Worm (Caenorhabditis elegans) whole organism, L1 larva: ENCODE results near the gene cri-2.

ENCODE experiments used
- C16A3.4 ChIP-seq: fragments of 150-350 bp; optimal IDR thresholded peaks from 2 replicates; lab custom pipeline; 2014; ENCODE audit warnings: missing biosample characterization, missing genetic modification characterization
- Y116A8C.19 ChIP-seq: sonication (generic microtip); optimal IDR thresholded peaks from 2 replicates; lab custom pipeline; 2016; ENCODE audit warnings: missing compliant biosample characterization, missing genetic modification characterization, borderline replicate concordance
- alr-1 ChIP-seq: fragments of 200-800 bp; sonication (Bioruptor generic); optimal IDR thresholded peaks from 2 replicates; lab custom pipeline; 2018; ENCODE audit warnings: borderline replicate concordance, mild to moderate bottlenecking, missing genetic modification characterization, missing compliant biosample characterization
- ama-1 ChIP-seq: fragments of 150-350 bp; optimal IDR thresholded peaks from 2 replicates; lab custom pipeline; 2014
- ceh-63 ChIP-seq: fragments of 200-800 bp; sonication (Bioruptor generic); optimal IDR thresholded peaks from 2 replicates; lab custom pipeline; 2018; ENCODE audit warnings: mild to moderate bottlenecking, missing genetic modification characterization, missing compliant biosample characterization
- dpl-1 ChIP-seq, 3 experiments: fragments of 150-350 bp in 2 of 3; sonication (generic microtip) in 1 of 3; optimal IDR thresholded peaks; 2 replicates each; lab custom pipeline; 2014 to 2017; ENCODE audit warnings: missing biosample characterization in 3 of 3, missing genetic modification characterization in 3 of 3, missing genetic modification reagents in 3 of 3
- efl-1 ChIP-seq, 4 experiments: fragments of 150-350 bp; optimal IDR thresholded peaks in 3 of 4; peaks in 1 of 4; 1 replicate in 1 of 4; 2 replicates in 3 of 4; lab custom pipeline; 2014; ENCODE audit warnings: missing biosample characterization in 2 of 4, missing genetic modification characterization in 2 of 4, missing genetic modification reagents in 2 of 4
- egl-13 ChIP-seq: sonication (generic microtip); optimal IDR thresholded peaks from 2 replicates; lab custom pipeline; 2016; ENCODE audit warnings: missing genotype, missing genetic modification reagents, missing genetic modification characterization, missing compliant biosample characterization
- egl-27 ChIP-seq, 2 experiments: fragments of 150-350 bp in 1 of 2; sonication (generic microtip); optimal IDR thresholded peaks; 3 replicates each; lab custom pipeline; 2017 to 2018; ENCODE audit warnings: missing biosample characterization in 2 of 2, missing genetic modification characterization in 2 of 2, missing genetic modification reagents in 2 of 2
- ets-5 ChIP-seq: fragments of 200-800 bp; sonication (Bioruptor generic); IDR thresholded peaks from 2 replicates; pipeline ENCODE4 v1.3.6; 2022; ENCODE audit warnings: missing genetic modification characterization, missing compliant biosample characterization
- fkh-4 ChIP-seq: sonication (generic microtip); optimal IDR thresholded peaks from 2 replicates; lab custom pipeline; 2016; ENCODE audit warnings: missing compliant biosample characterization, missing genetic modification characterization, borderline replicate concordance
- grh-1 ChIP-seq: fragments of 200-800 bp; sonication (Bioruptor generic); IDR thresholded peaks from 2 replicates; pipeline ENCODE4 v1.3.6; 2022; ENCODE audit warnings: missing genetic modification reagents, missing genetic modification characterization, missing compliant biosample characterization
- hlh-4 ChIP-seq: sonication (generic microtip); optimal IDR thresholded peaks from 2 replicates; lab custom pipeline; 2016; ENCODE audit warnings: mild to moderate bottlenecking, missing genetic modification characterization, missing compliant biosample characterization
- hpl-2 ChIP-seq: fragments of 150-350 bp; optimal IDR thresholded peaks from 2 replicates; lab custom pipeline; 2014; ENCODE audit warnings: missing biosample characterization, missing genetic modification reagents, missing genetic modification characterization
- irx-1 ChIP-seq: sonication (generic microtip); optimal IDR thresholded peaks from 2 replicates; lab custom pipeline; 2016; ENCODE audit warnings: missing genetic modification characterization, missing compliant biosample characterization
- isw-1 ChIP-seq: fragments of 200-800 bp; sonication (Bioruptor generic); IDR thresholded peaks from 2 replicates; pipeline ENCODE4 v1.3.6; 2022; ENCODE audit warnings: missing genetic modification characterization, missing compliant biosample characterization
- lin-14 ChIP-seq: fragments of 200-800 bp; sonication (Bioruptor generic); optimal IDR thresholded peaks from 2 replicates; lab custom pipeline; 2018; ENCODE audit warnings: mild to moderate bottlenecking, missing genetic modification characterization, moderate library complexity, missing compliant biosample characterization
- lin-39 ChIP-seq: fragments of 150-350 bp; optimal IDR thresholded peaks from 2 replicates; lab custom pipeline; 2014; ENCODE audit warnings: missing biosample characterization, missing genetic modification reagents, missing genetic modification characterization
- lsy-2 ChIP-seq, 2 experiments: fragments of 150-350 bp; optimal IDR thresholded peaks; 2 replicates each; lab custom pipeline; 2014; ENCODE audit warnings: missing biosample characterization in 2 of 2, missing genetic modification characterization in 2 of 2
- mab-9 ChIP-seq: fragments of 200-800 bp; sonication (Bioruptor generic); IDR thresholded peaks from 2 replicates; pipeline ENCODE4 v1.3.6; 2022; ENCODE audit warnings: missing genetic modification reagents, missing genetic modification characterization, missing compliant biosample characterization
- mdl-1 ChIP-seq, 2 experiments: fragments of 150-350 bp; optimal IDR thresholded peaks; 2 replicates each; lab custom pipeline; 2014 to 2017; ENCODE audit warnings: missing biosample characterization in 2 of 2, missing genetic modification characterization in 2 of 2, inconsistent platforms in 1 of 2
- mep-1 ChIP-seq: fragments of 150-350 bp; optimal IDR thresholded peaks from 2 replicates; lab custom pipeline; 2014; ENCODE audit warnings: missing biosample characterization, missing genetic modification characterization
- nhr-19 ChIP-seq: fragments of 200-800 bp; sonication (Bioruptor generic); conservative IDR thresholded peaks from 2 replicates; pipeline ENCODE4 v1.3.6; 2022; ENCODE audit warnings: missing genetic modification characterization, missing compliant biosample characterization
- nhr-47 ChIP-seq: sonication (generic microtip); optimal IDR thresholded peaks from 2 replicates; lab custom pipeline; 2016; ENCODE audit warnings: mild to moderate bottlenecking, missing genetic modification characterization, moderate library complexity, missing compliant biosample characterization
- nhr-76 ChIP-seq: sonication (generic microtip); optimal IDR thresholded peaks from 2 replicates; lab custom pipeline; 2017; ENCODE audit warnings: missing biosample characterization, missing genetic modification characterization
- nhr-85 ChIP-seq: sonication (generic microtip); peaks from one replicate; lab custom pipeline; 2016; ENCODE audit warnings: missing genetic modification characterization, inconsistent platforms, missing compliant biosample characterization
- nhr-90 ChIP-seq: sonication (generic microtip); optimal IDR thresholded peaks from 2 replicates; lab custom pipeline; 2016; ENCODE audit warnings: mild to moderate bottlenecking, missing genetic modification characterization, missing compliant biosample characterization; ENCODE audit not compliant: poor library complexity
- pax-3 ChIP-seq: fragments of 200-800 bp; sonication (Bioruptor generic); optimal IDR thresholded peaks from 2 replicates; lab custom pipeline; 2018; ENCODE audit warnings: mild to moderate bottlenecking, missing genetic modification characterization, moderate library complexity, missing compliant biosample characterization
- pqm-1 ChIP-seq: sonication (generic microtip); optimal IDR thresholded peaks from 3 replicates; lab custom pipeline; 2017; ENCODE audit warnings: missing biosample characterization, missing genetic modification characterization
- skn-1 ChIP-seq: fragments of 150-350 bp; optimal IDR thresholded peaks from 2 replicates; lab custom pipeline; 2014; ENCODE audit warnings: missing biosample characterization, missing genetic modification characterization
- snu-23 ChIP-seq: sonication (generic microtip); optimal IDR thresholded peaks from 2 replicates; lab custom pipeline; 2016; ENCODE audit warnings: missing genetic modification characterization, missing compliant biosample characterization
- sox-4 ChIP-seq: sonication (generic microtip); optimal IDR thresholded peaks from 2 replicates; lab custom pipeline; 2016; ENCODE audit warnings: missing genetic modification characterization, missing compliant biosample characterization
- sptf-1 ChIP-seq: fragments of 150-350 bp; optimal IDR thresholded peaks from 2 replicates; lab custom pipeline; 2014; ENCODE audit warnings: missing biosample characterization, missing genetic modification characterization
- sup-37 ChIP-seq: fragments of 200-800 bp; sonication (Bioruptor generic); optimal IDR thresholded peaks from 2 replicates; lab custom pipeline; 2018; ENCODE audit warnings: mild to moderate bottlenecking, missing genetic modification characterization, missing compliant biosample characterization
- swsn-7 ChIP-seq: sonication (generic microtip); optimal IDR thresholded peaks from 2 replicates; lab custom pipeline; 2016; ENCODE audit warnings: missing genetic modification characterization, missing compliant biosample characterization
- tlp-1 ChIP-seq: fragments of 150-350 bp; optimal IDR thresholded peaks from 2 replicates; lab custom pipeline; 2014; ENCODE audit warnings: missing biosample characterization, missing genetic modification characterization
- unc-30 ChIP-seq: sonication (generic microtip); optimal IDR thresholded peaks from 2 replicates; lab custom pipeline; 2017; ENCODE audit warnings: missing biosample characterization, missing genetic modification characterization
- unc-62 ChIP-seq: fragments of 150-350 bp; optimal IDR thresholded peaks from 2 replicates; lab custom pipeline; 2014; ENCODE audit warnings: missing biosample characterization, missing genetic modification reagents, missing genetic modification characterization
- xbp-1 ChIP-seq: sonication (generic microtip); optimal IDR thresholded peaks from 2 replicates; lab custom pipeline; 2016; ENCODE audit warnings: missing genetic modification characterization, missing compliant biosample characterization

Gene cri-2

ce11 chrV:8183384-8183783 is 18.2 kb upstream of the cri-2 start, which contains the start of gene srp-8:
TSS of gene srp-8 (plus strand) at chrV:8183684.
- TF ChIP-seq nhr-90 (tag; lab: Kevin White, UChicago) (no peak), dpl-1 (GFP tag; optimal IDR thresholded peaks at IDR 0.05; lab: Kevin White, UChicago) (no peak), hlh-4 (tag; lab: Kevin White, UChicago) (no peak), sox-4 (tag; lab: Kevin White, UChicago) (no peak), sptf-1 (tag; lab: Kevin White, UChicago) (no peak), nhr-85 (tag; lab: Kevin White, UChicago) (no peak), tlp-1 (tag; lab: Kevin White, UChicago) (no peak), alr-1 (tag; lab: Kevin White, UChicago) (no peak), isw-1 (no peak), ets-5 (GFP tag; lab: Robert Waterston, UW) (no peak), nhr-76 (tag; lab: Kevin White, UChicago) (no peak), fkh-4 (no peak), swsn-7 (no peak), egl-27 (tag; optimal IDR thresholded peaks at IDR 0.05; lab: Kevin White, UChicago) (no peak), C16A3.4 (tag; lab: Kevin White, UChicago) (no peak), unc-62 (GFP tag; lab: Kevin White, UChicago) (no peak), ama-1 (lab: Kevin White, UChicago) (no peak), skn-1 (tag; lab: Kevin White, UChicago) (no peak), ceh-63 (GFP tag; lab: Kevin White, UChicago) (no peak), lsy-2 (tag; optimal IDR thresholded peaks at IDR 0.05; lab: Kevin White, UChicago) (no peak)

- TF ChIP-seq lin-39 (tag; lab: Kevin White, UChicago) = no peak
- TF ChIP-seq sup-37 (GFP tag; lab: Kevin White, UChicago) = no peak
Observed at ce11 chrV:8185737-8186136, 15.9 kb upstream of the cri-2 start, which contains the start of gene F20D6.2. TSS of gene F20D6.2 (plus strand) at chrV:8186037.

- TF ChIP-seq ama-1 (lab: Kevin White, UChicago) = no peak
- no peak for TF ChIP-seq lin-14 (GFP tag; lab: Kevin White, UChicago)
- no peak for TF ChIP-seq irx-1 (tag; lab: Kevin White, UChicago)
- TF ChIP-seq unc-62 (GFP tag; lab: Kevin White, UChicago) = no peak
- no peak for TF ChIP-seq dpl-1 (GFP tag; optimal IDR thresholded peaks at IDR 0.05; lab: Kevin White, UChicago)
- TF ChIP-seq Y116A8C.19 (tag; lab: Kevin White, UChicago) = no peak
- TF ChIP-seq nhr-19 (GFP tag; lab: Robert Waterston, UW) = no peak
- no peak for TF ChIP-seq mep-1 (tag; lab: Kevin White, UChicago)
- TF ChIP-seq xbp-1 (tag; lab: Kevin White, UChicago) = no peak
- no peak for TF ChIP-seq pqm-1
- TF ChIP-seq ceh-63 (GFP tag; lab: Kevin White, UChicago) = no peak
- TF ChIP-seq efl-1 (optimal IDR thresholded peaks at IDR 0.05; lab: Kevin White, UChicago) = no peak
- no peak for TF ChIP-seq efl-1 (GFP tag; optimal IDR thresholded peaks at IDR 0.05 in 1 of 2; lab: Kevin White, UChicago)
Observed at ce11 chrV:8188421-8188820, 13.2 kb upstream of the cri-2 start, which contains the start of gene F20D6.15. TSS of gene F20D6.15 (minus strand) at chrV:8188467.

- TF ChIP-seq nhr-47 (tag; lab: Kevin White, UChicago) = no peak
- TF ChIP-seq unc-30 = no peak
- TF ChIP-seq ceh-63 (GFP tag; lab: Kevin White, UChicago) = no peak
- no peak for TF ChIP-seq lin-39 (tag; lab: Kevin White, UChicago)
- TF ChIP-seq, all 84 proteins: peak for 0
Observed at ce11 chrV:8190016-8190415, 11.6 kb upstream of the cri-2 start, which contains the start of gene F20D6.12. TSS of gene F20D6.12 (minus strand) at chrV:8190116.

ce11 chrV:8190430-8190829 is 11.2 kb upstream of the cri-2 start, which contains the start of gene F20D6.1:
TSS of gene F20D6.1 (plus strand) at chrV:8190730.
- TF ChIP-seq C16A3.4 (tag; lab: Kevin White, UChicago) (no peak), grh-1 (no peak), skn-1 (tag; lab: Kevin White, UChicago) (no peak), hpl-2 (no peak), egl-13 (tag; lab: Kevin White, UChicago) (no peak), pax-3 (tag; lab: Kevin White, UChicago) (no peak), snu-23 (GFP tag; lab: Kevin White, UChicago) (no peak), lin-39 (tag; lab: Kevin White, UChicago) (no peak), dpl-1 (GFP tag; optimal IDR thresholded peaks at IDR 0.05; lab: Kevin White, UChicago) (no peak), nhr-19 (GFP tag; lab: Robert Waterston, UW) (no peak), mdl-1 (tag; optimal IDR thresholded peaks at IDR 0.05; lab: Kevin White, UChicago) (no peak), mab-9 (no peak)
